Worm (Caenorhabditis elegans) whole organism, young adult: ENCODE results near the gene dylt-2.
A peak's percentile ranks its signal among the peaks of the same experiment; 100 is the strongest.

Experiments
- B0035.1 ChIP-seq: sonication (generic microtip); optimal IDR thresholded peaks from 2 replicates; lab custom pipeline; 2016; ENCODE audit warnings: missing genetic modification characterization, mild to moderate bottlenecking, missing compliant biosample characterization, missing genotype, missing genetic modification reagents
- B0336.3 ChIP-seq: fragments of 200-800 bp; sonication (Bioruptor generic); IDR thresholded peaks from 2 replicates; pipeline ENCODE4 v1.3.6; 2022; ENCODE audit warnings: missing genetic modification characterization, missing compliant biosample characterization
- C17E4.6 ChIP-seq: fragments of 200-800 bp; sonication (Bioruptor generic); IDR thresholded peaks from 2 replicates; pipeline ENCODE4 v1.3.6; 2022; ENCODE audit warnings: missing genetic modification reagents, missing genetic modification characterization, missing compliant biosample characterization
- D2030.7 ChIP-seq: fragments of 200-800 bp; sonication (Bioruptor generic); IDR thresholded peaks from 2 replicates; pipeline ENCODE4 v1.3.6; 2022; ENCODE audit warnings: missing genetic modification reagents, missing genetic modification characterization, missing compliant biosample characterization
- F33H1.4 ChIP-seq: fragments of 200-800 bp; sonication (Bioruptor generic); IDR thresholded peaks from 2 replicates; pipeline ENCODE4 v1.3.6; 2022; ENCODE audit warnings: missing genetic modification reagents, missing genetic modification characterization, missing compliant biosample characterization
- F52B5.7 ChIP-seq: sonication (generic microtip); optimal IDR thresholded peaks from 2 replicates; lab custom pipeline; 2016; ENCODE audit warnings: mild to moderate bottlenecking, missing genetic modification characterization, missing compliant biosample characterization
- K11D2.4 ChIP-seq: fragments of 200-800 bp; sonication (Bioruptor generic); IDR thresholded peaks from 2 replicates; pipeline ENCODE4 v1.3.6; 2022; ENCODE audit warnings: missing genetic modification reagents, missing genetic modification characterization, missing compliant biosample characterization
- Y53F4B.3 ChIP-seq: fragments of 200-800 bp; sonication (Bioruptor generic); IDR thresholded peaks from 2 replicates; pipeline ENCODE4 v1.3.6; 2022; ENCODE audit warnings: missing genetic modification reagents, missing genetic modification characterization, missing compliant biosample characterization
- Y79H2A.3 ChIP-seq: fragments of 200-800 bp; sonication (Bioruptor generic); conservative IDR thresholded peaks from 2 replicates; pipeline ENCODE4 v1.3.6; 2022; ENCODE audit warnings: missing genetic modification reagents, missing genetic modification characterization, missing compliant biosample characterization
- Y95B8A.8 ChIP-seq: fragments of 200-800 bp; sonication (Bioruptor generic); IDR thresholded peaks from 2 replicates; pipeline ENCODE4 v1.3.6; 2022; ENCODE audit warnings: missing genetic modification reagents, missing genetic modification characterization, missing compliant biosample characterization
- aptf-2 ChIP-seq: fragments of 200-800 bp; sonication (Bioruptor generic); conservative IDR thresholded peaks from 2 replicates; pipeline ENCODE4 v1.3.6; 2022; ENCODE audit warnings: missing genetic modification reagents, missing genetic modification characterization, missing compliant biosample characterization
- attf-5 ChIP-seq: fragments of 200-800 bp; sonication (Bioruptor generic); optimal IDR thresholded peaks from 2 replicates; lab custom pipeline; 2018; ENCODE audit warnings: mild to moderate bottlenecking, missing genetic modification characterization, missing compliant biosample characterization
- bed-1 ChIP-seq: fragments of 200-800 bp; sonication (Bioruptor generic); IDR thresholded peaks from 2 replicates; pipeline ENCODE4 v1.3.6; 2022; ENCODE audit warnings: missing genetic modification reagents, missing genetic modification characterization, missing compliant biosample characterization
- cebp-1 ChIP-seq, 2 experiments: fragments of 200-800 bp in 1 of 2; sonication (Bioruptor generic) in 1 of 2; sonication (generic microtip) in 1 of 2; IDR thresholded peaks in 1 of 2; optimal IDR thresholded peaks in 1 of 2; 2 replicates each; pipeline versions ENCODE4 v1.3.6 to Lab custom; 2017 to 2022; ENCODE audit warnings: missing compliant biosample characterization in 2 of 2, missing genetic modification characterization in 2 of 2, mild to moderate bottlenecking in 1 of 2, missing genetic modification reagents in 1 of 2, moderate library complexity in 1 of 2
- dox-1 ChIP-seq: fragments of 200-800 bp; sonication (Bioruptor generic); IDR thresholded peaks from 2 replicates; pipeline ENCODE4 v1.3.6; 2022; ENCODE audit warnings: missing genetic modification reagents, missing genetic modification characterization, missing compliant biosample characterization
- ekl-4 ChIP-seq: fragments of 200-800 bp; sonication (Bioruptor generic); IDR thresholded peaks from 2 replicates; pipeline ENCODE4 v1.3.6; 2022; ENCODE audit warnings: missing genetic modification reagents, missing genetic modification characterization, missing compliant biosample characterization
- ets-4 ChIP-seq: fragments of 200-800 bp; sonication (Bioruptor generic); optimal IDR thresholded peaks from 2 replicates; lab custom pipeline; 2018; ENCODE audit warnings: mild to moderate bottlenecking, missing genetic modification characterization, missing compliant biosample characterization
- fkh-3 ChIP-seq: sonication (generic microtip); optimal IDR thresholded peaks from 2 replicates; lab custom pipeline; 2016; ENCODE audit warnings: mild to moderate bottlenecking, missing genetic modification characterization, missing compliant biosample characterization
- him-1 ChIP-seq: sonication (generic microtip); optimal IDR thresholded peaks from 2 replicates; lab custom pipeline; 2016; ENCODE audit warnings: missing genotype, missing genetic modification reagents, missing genetic modification characterization, missing compliant biosample characterization
- hsf-1 ChIP-seq: fragments of 200-800 bp; sonication (Bioruptor generic); IDR thresholded peaks from 2 replicates; pipeline ENCODE4 v1.3.6; 2022; ENCODE audit warnings: missing genetic modification reagents, missing genetic modification characterization, missing compliant biosample characterization
- lag-1 ChIP-seq: fragments of 200-800 bp; sonication (Bioruptor generic); IDR thresholded peaks from 2 replicates; pipeline ENCODE4 v1.3.6; 2022; ENCODE audit warnings: missing genetic modification reagents, missing genetic modification characterization, missing compliant biosample characterization
- let-607 ChIP-seq, 2 experiments: fragments of 200-800 bp in 1 of 2; sonication (Bioruptor generic) in 1 of 2; sonication (generic microtip) in 1 of 2; optimal IDR thresholded peaks; 2 replicates each; lab custom pipeline; 2016 to 2018; ENCODE audit warnings: mild to moderate bottlenecking in 2 of 2, missing compliant biosample characterization in 2 of 2, missing genetic modification characterization in 2 of 2, moderate library complexity in 2 of 2, missing genotype in 1 of 2
- lin-40 ChIP-seq: sonication (generic microtip); optimal IDR thresholded peaks from 2 replicates; lab custom pipeline; 2016; ENCODE audit warnings: missing genetic modification characterization, mild to moderate bottlenecking, missing compliant biosample characterization, missing genotype, missing genetic modification reagents
- madf-6 ChIP-seq: fragments of 200-800 bp; sonication (Bioruptor generic); IDR thresholded peaks from 2 replicates; pipeline ENCODE4 v1.3.6; 2022; ENCODE audit warnings: missing genetic modification reagents, missing genetic modification characterization, missing compliant biosample characterization
- mes-4 ChIP-seq: sonication (generic microtip); optimal IDR thresholded peaks from 2 replicates; lab custom pipeline; 2016; ENCODE audit warnings: missing genotype, missing genetic modification characterization, missing compliant biosample characterization
- nfya-1 ChIP-seq: sonication (generic microtip); optimal IDR thresholded peaks from 2 replicates; lab custom pipeline; 2017; ENCODE audit warnings: antibody characterized with exemption, missing compliant biosample characterization, missing genetic modification characterization, borderline replicate concordance; ENCODE audit not compliant: insufficient read depth
- nhr-27 ChIP-seq: fragments of 200-800 bp; sonication (Bioruptor generic); optimal IDR thresholded peaks from 2 replicates; lab custom pipeline; 2018; ENCODE audit warnings: mild to moderate bottlenecking, missing genetic modification characterization, moderate library complexity, missing compliant biosample characterization
- nhr-80 ChIP-seq: sonication (generic microtip); optimal IDR thresholded peaks from 2 replicates; lab custom pipeline; 2016; ENCODE audit warnings: missing genetic modification characterization, missing compliant biosample characterization
- pbrm-1 ChIP-seq: fragments of 200-800 bp; sonication (Bioruptor generic); IDR thresholded peaks from 2 replicates; pipeline ENCODE4 v1.3.6; 2022; ENCODE audit warnings: missing genetic modification reagents, missing genetic modification characterization, missing compliant biosample characterization
- sea-2 ChIP-seq: fragments of 200-800 bp; sonication (Bioruptor generic); IDR thresholded peaks from 2 replicates; pipeline ENCODE4 v1.3.6; 2022; ENCODE audit warnings: missing genetic modification characterization, missing compliant biosample characterization
- snpc-1.1 ChIP-seq: sonication (generic microtip); optimal IDR thresholded peaks from 2 replicates; lab custom pipeline; 2017; ENCODE audit warnings: missing genetic modification characterization, mild to moderate bottlenecking, missing compliant biosample characterization, antibody characterized with exemption, moderate library complexity, missing genotype, missing genetic modification reagents; ENCODE audit not compliant: insufficient read depth
- snpc-1.3 ChIP-seq: sonication (generic microtip); optimal IDR thresholded peaks from 2 replicates; lab custom pipeline; 2017; ENCODE audit warnings: missing genetic modification characterization, mild to moderate bottlenecking, missing compliant biosample characterization, antibody characterized with exemption, moderate library complexity, missing genotype, missing genetic modification reagents; ENCODE audit not compliant: insufficient read depth
- snpc-3.4 ChIP-seq: sonication (generic microtip); optimal IDR thresholded peaks from 2 replicates; lab custom pipeline; 2017; ENCODE audit warnings: missing genetic modification characterization, mild to moderate bottlenecking, missing compliant biosample characterization, antibody characterized with exemption, moderate library complexity, missing genotype, missing genetic modification reagents
- tbp1 ChIP-seq: fragments of 200-800 bp; sonication (Bioruptor generic); optimal IDR thresholded peaks from 2 replicates; lab custom pipeline; 2018; ENCODE audit warnings: mild to moderate bottlenecking, missing genetic modification characterization, missing compliant biosample characterization
- tbx-9 ChIP-seq: sonication (generic microtip); optimal IDR thresholded peaks from 2 replicates; lab custom pipeline; 2016; ENCODE audit warnings: borderline replicate concordance, missing genetic modification characterization, inconsistent platforms, missing compliant biosample characterization
- unc-62 ChIP-seq: fragments of 150-350 bp; optimal IDR thresholded peaks from 2 replicates; lab custom pipeline; 2014; ENCODE audit warnings: missing biosample characterization, missing genetic modification reagents, missing genetic modification characterization
- xnd-1 ChIP-seq: sonication (generic microtip); optimal IDR thresholded peaks from 2 replicates; lab custom pipeline; 2016; ENCODE audit warnings: missing genotype, missing genetic modification reagents, missing genetic modification characterization, missing compliant biosample characterization
- ztf-22 ChIP-seq: fragments of 200-800 bp; sonication (Bioruptor generic); optimal IDR thresholded peaks from 2 replicates; lab custom pipeline; 2018; ENCODE audit warnings: mild to moderate bottlenecking, missing genetic modification characterization, moderate library complexity, missing compliant biosample characterization
- ztf-3 ChIP-seq: fragments of 200-800 bp; sonication (Bioruptor generic); optimal IDR thresholded peaks from 2 replicates; lab custom pipeline; 2018; ENCODE audit warnings: mild to moderate bottlenecking, missing genetic modification characterization, missing compliant biosample characterization
- ztf-6 ChIP-seq: fragments of 200-800 bp; sonication (Bioruptor generic); IDR thresholded peaks from 2 replicates; pipeline ENCODE4 v1.3.6; 2022; ENCODE audit warnings: missing genetic modification reagents, missing genetic modification characterization, missing compliant biosample characterization

Gene dylt-2

DNA sequence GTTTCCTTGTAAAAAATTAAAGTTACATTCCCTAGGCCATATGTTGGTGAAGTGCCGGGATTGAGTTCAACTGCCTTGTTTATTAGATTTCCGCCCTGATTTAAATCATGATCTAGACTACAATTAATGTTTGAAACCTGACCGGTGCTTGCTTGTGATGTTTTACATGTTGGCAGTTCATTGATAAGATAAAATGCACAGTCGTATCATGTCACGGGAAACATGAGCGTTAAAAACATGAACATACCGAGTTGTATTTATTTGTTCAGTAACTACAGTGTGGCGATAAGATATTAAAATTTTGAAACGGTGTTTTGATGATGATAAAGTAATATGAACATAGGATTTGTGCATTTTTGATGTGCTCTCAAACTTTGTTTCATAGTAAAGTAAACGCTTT is 7.6 kb downstream of the dylt-2 start:
- peak; percentile 27 for TF ChIP-seq ztf-22 (GFP tag; lab: Kevin White, UChicago)
- peak; percentile 27 for TF ChIP-seq tbp1 (GFP tag; lab: Kevin White, UChicago)
- TF ChIP-seq sea-2 (GFP tag; lab: Robert Waterston, UW): no peak
- TF ChIP-seq D2030.7 (GFP tag; lab: Robert Waterston, UW): no peak
- peak; percentile 79 for TF ChIP-seq nhr-80 (tag; lab: Kevin White, UChicago)
- TF ChIP-seq cebp-1 (GFP tag; IDR thresholded peaks at IDR 0.05; lab: Robert Waterston, UW): no peak
- no peak for TF ChIP-seq cebp-1 (tag; optimal IDR thresholded peaks at IDR 0.05; lab: Kevin White, UChicago)
- no peak for TF ChIP-seq aptf-2 (GFP tag; lab: Robert Waterston, UW)
- TF ChIP-seq let-607 (tag; optimal IDR thresholded peaks at IDR 0.05; lab: Kevin White, UChicago): peak in 1 of 2 experiments; percentile 11

DNA sequence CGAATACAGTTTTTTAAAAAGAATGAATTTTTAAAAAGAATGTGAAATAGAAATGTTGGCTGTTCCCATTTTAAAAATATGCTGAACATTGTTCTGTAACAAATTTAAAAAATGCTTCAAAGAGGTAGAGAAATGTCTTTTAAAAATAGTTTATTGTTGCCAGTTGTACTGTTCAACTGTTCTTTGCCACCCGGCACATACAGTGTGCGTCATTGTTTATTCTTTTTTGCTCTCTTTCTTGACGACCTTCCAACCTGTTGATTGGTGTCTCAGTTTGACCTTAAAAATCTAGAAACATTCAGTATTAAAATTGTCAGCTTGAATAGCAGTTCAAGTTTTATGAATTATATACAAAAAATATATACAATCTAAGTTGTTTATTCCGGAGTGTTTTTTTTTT is 8.3 kb downstream of the dylt-2 start:
- TF ChIP-seq pbrm-1 (GFP tag; lab: Robert Waterston, UW): no peak
- no peak for TF ChIP-seq unc-62 (GFP tag; lab: Kevin White, UChicago)
- TF ChIP-seq ekl-4 (GFP tag; lab: Robert Waterston, UW): no peak
- no peak for TF ChIP-seq F52B5.7 (tag; lab: Kevin White, UChicago)
- TF ChIP-seq madf-6 (GFP tag; lab: Robert Waterston, UW): no peak
- no peak for TF ChIP-seq K11D2.4 (GFP tag; lab: Robert Waterston, UW)
- no peak for TF ChIP-seq F33H1.4 (GFP tag; lab: Robert Waterston, UW)
- TF ChIP-seq snpc-3.4: no peak
- TF ChIP-seq Y79H2A.3 (GFP tag; lab: Robert Waterston, UW): no peak
- TF ChIP-seq lag-1: no peak
- no peak for TF ChIP-seq snpc-1.1 (tag; lab: Kevin White, UChicago)
- no peak for TF ChIP-seq bed-1 (GFP tag; lab: Robert Waterston, UW)
- no peak for TF ChIP-seq attf-5 (GFP tag; lab: Kevin White, UChicago)
- TF ChIP-seq ets-4 (GFP tag; lab: Kevin White, UChicago): no peak
- no peak for TF ChIP-seq nhr-27

DNA sequence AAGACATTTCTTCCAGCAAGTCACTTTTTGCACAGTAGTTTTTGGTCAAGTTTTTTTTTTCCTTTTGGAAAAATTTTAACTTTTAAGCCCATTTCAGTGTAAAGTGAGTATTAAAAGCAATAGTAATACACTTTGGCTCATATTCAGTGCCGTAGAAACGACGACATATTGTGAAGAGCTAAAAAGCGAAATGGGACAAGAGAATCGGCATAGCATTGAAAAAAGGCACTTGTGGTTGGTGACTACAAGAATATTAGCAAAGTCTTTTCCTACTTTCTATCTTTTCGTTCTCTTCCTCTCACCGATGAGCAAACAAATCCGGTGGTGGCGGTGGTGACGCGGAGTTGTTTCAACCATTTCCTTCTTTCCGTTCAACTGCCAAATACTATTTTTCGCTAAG is 9.1 kb downstream of the dylt-2 start, which contains the start of gene acs-22:
Gene acs-22 (plus strand): TSS at position 301 of the 400 bp plus-strand sequence.
- TF ChIP-seq dox-1 (GFP tag; lab: Robert Waterston, UW): no peak

- TF ChIP-seq B0336.3 (GFP tag; lab: Robert Waterston, UW): no peak
- TF ChIP-seq lin-40 (tag; lab: Kevin White, UChicago): no peak
- no peak for TF ChIP-seq ztf-3 (GFP tag; lab: Kevin White, UChicago)
- no peak for TF ChIP-seq dox-1 (GFP tag; lab: Robert Waterston, UW)
Observed at ce11 chrX:8929688-8930087, 10.3 kb downstream of the dylt-2 start.

DNA sequence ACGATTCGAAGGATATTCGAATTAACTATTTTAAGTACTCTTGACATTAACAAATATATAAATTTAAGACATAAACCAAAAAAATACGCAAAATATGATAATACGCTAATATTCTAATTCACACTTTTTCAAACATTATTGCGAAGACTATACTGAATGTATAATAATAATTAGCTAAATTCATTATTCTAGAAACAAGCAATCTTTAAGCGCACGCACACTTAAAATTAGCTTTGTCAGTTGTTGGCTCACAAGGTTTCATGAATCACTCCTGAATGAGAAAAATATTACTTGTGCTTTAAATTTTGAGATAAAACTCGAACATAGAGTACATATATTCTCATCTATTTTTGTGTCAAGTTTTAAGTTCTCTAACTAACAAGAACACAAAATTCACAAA is 13.1 kb downstream of the dylt-2 start:
- no peak for TF ChIP-seq xnd-1 (tag; lab: Kevin White, UChicago)
- TF ChIP-seq him-1 (tag; lab: Kevin White, UChicago): no peak
- TF ChIP-seq, all 124 proteins: peak for 0

- TF ChIP-seq B0035.1 (tag; lab: Kevin White, UChicago) (no peak), fkh-3 (tag; lab: Kevin White, UChicago) (no peak), Y95B8A.8 (GFP tag; lab: Robert Waterston, UW) (no peak), nfya-1 (tag; lab: Kevin White, UChicago) (no peak), C17E4.6 (GFP tag; lab: Robert Waterston, UW) (no peak), hsf-1 (GFP tag; lab: Robert Waterston, UW) (no peak), lag-1 (no peak), snpc-1.3 (tag; lab: Kevin White, UChicago) (no peak), Y53F4B.3 (no peak), tbx-9 (tag; lab: Kevin White, UChicago) (no peak), mes-4 (tag; lab: Kevin White, UChicago) (no peak), ztf-6 (GFP tag; lab: Robert Waterston, UW) (no peak)
Observed at ce11 chrX:8926341-8926740, 13.6 kb downstream of the dylt-2 start.
